Fruit fly (Drosophila melanogaster): ENCODE results near the gene CG8478.

The CG8478 gene

DNA sequence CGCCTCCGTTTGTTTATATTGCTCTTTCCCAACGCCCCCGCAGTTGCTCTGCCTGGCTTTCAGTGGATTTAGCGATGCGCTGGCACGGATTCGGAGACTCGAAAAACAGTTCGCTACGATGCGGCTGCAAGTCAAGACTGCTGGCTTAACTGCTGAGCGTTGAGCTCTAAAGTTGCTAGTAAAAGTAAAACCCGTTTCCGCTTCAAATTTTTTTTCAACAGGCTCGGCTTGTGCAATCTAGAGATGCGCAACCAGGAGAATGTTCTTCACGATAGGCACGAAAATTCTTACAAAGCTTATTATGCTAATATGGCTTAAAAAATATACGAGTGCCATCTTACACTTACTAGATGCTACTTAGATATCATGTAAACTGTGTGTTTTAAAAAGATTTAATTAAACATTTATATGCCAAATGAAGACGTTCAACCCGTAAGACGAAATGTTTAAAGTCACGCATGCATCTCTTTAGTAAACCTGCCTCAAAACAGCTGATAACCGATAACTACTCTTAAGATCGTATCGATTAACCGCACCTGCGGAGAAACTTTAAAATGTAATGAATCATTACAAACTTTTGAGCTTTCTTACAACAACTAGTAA lies 16.1 kb upstream of the CG8478 start, which contains the start of gene CG12948 (continued):
- TF ChIP-seq scrt (GFP tag; optimal IDR thresholded peaks at IDR 0.05): no peak
- TF ChIP-seq CG17612 (GFP tag; IDR thresholded peaks at IDR 0.05): no peak
- peak; percentile 11; the same call in 1 of the 3 replicates for TF ChIP-seq Dbx (GFP tag; IDR thresholded peaks at IDR 0.05)
- peak; percentile 91 for TF ChIP-seq Med (GFP tag)
- no peak for TF ChIP-seq GATAe (GFP tag; conservative IDR thresholded peaks at IDR 0.05)
- no peak for TF ChIP-seq Tbp (GFP tag; optimal IDR thresholded peaks at IDR 0.05)
- TF ChIP-seq dm (GFP tag; optimal IDR thresholded peaks at IDR 0.05): peak; percentile 22
- TF ChIP-seq CoRest (tag; optimal IDR thresholded peaks at IDR 0.05): peak; percentile 58
- TF ChIP-seq chn (GFP tag; optimal IDR thresholded peaks at IDR 0.05): peak; percentile 21
- peak; percentile 62 for TF ChIP-seq pros (GFP tag; optimal IDR thresholded peaks at IDR 0.05)
- TF ChIP-seq CG13624 (GFP tag; optimal IDR thresholded peaks at IDR 0.05): peak; percentile 66
- peak; percentile 45 for TF ChIP-seq phol (tag; optimal IDR thresholded peaks at IDR 0.05)
- TF ChIP-seq danr (GFP tag; IDR thresholded peaks at IDR 0.05): no peak
- peak; percentile 56 for TF ChIP-seq trem (tag; optimal IDR thresholded peaks at IDR 0.05)
- TF ChIP-seq CG4617 (GFP tag; optimal IDR thresholded peaks at IDR 0.05; ENCODE audit: borderline replicate concordance): no peak
- no peak for TF ChIP-seq Hand (GFP tag; optimal IDR thresholded peaks at IDR 0.05)
- no peak for TF ChIP-seq stc (GFP tag; IDR thresholded peaks at IDR 0.05)
- TF ChIP-seq sqz (GFP tag; optimal IDR thresholded peaks at IDR 0.05): peak; percentile 97
- TF ChIP-seq Sry-β (GFP tag; optimal IDR thresholded peaks at IDR 0.05): peak; percentile 90
- no peak for TF ChIP-seq Nf-YC (tag; optimal IDR thresholded peaks at IDR 0.05)
- peak; percentile 61 for TF ChIP-seq CG9727 (GFP tag; optimal IDR thresholded peaks at IDR 0.05)
- no peak for TF ChIP-seq Mes4 (GFP tag; optimal IDR thresholded peaks at IDR 0.05)
- TF ChIP-seq HmgZ (tag; optimal IDR thresholded peaks at IDR 0.05): peak; percentile 63
- no peak for TF ChIP-seq cad (GFP tag; optimal IDR thresholded peaks at IDR 0.05)
- TF ChIP-seq CG16779 (GFP tag; IDR thresholded peaks at IDR 0.05): no peak
- TF ChIP-seq pzg (GFP tag; optimal IDR thresholded peaks at IDR 0.05): peak; percentile 23
- peak; percentile 8 for TF ChIP-seq CG8290 (GFP tag; optimal IDR thresholded peaks at IDR 0.05)
- no peak for TF ChIP-seq CG8290 (tag; optimal IDR thresholded peaks at IDR 0.05)
- TF ChIP-seq E2f1 (GFP tag; IDR thresholded peaks at IDR 0.05): no peak
- no peak for TF ChIP-seq CG1233 (GFP tag; optimal IDR thresholded peaks at IDR 0.05)
- TF ChIP-seq sc (optimal IDR thresholded peaks at IDR 0.05): no peak
- no peak for TF ChIP-seq sc (GFP tag; optimal IDR thresholded peaks at IDR 0.05)
- TF ChIP-seq CG9437 (GFP tag; optimal IDR thresholded peaks at IDR 0.05): peak; percentile 30
- TF ChIP-seq zfh2 (GFP tag; optimal IDR thresholded peaks at IDR 0.05): peak; percentile 20
- 0 out of 3 replicates have a peak, but pooled peaks have one; percentile 27 for TF ChIP-seq CG11093 (GFP tag; IDR thresholded peaks at IDR 0.05)
- peak; percentile 39 for TF ChIP-seq CG17359 (tag; optimal IDR thresholded peaks at IDR 0.05)
- no peak for TF ChIP-seq Usf (GFP tag; optimal IDR thresholded peaks at IDR 0.05)
- TF ChIP-seq CG4424 (GFP tag; optimal IDR thresholded peaks at IDR 0.05): peak; percentile 54
- TF ChIP-seq ranshi (GFP tag; IDR thresholded peaks at IDR 0.05): no peak; the same call in 1 of the 2 replicates
- peak; percentile 16 for TF ChIP-seq pum (GFP tag; optimal IDR thresholded peaks at IDR 0.05)
- TF ChIP-seq CG4328 (GFP tag; optimal IDR thresholded peaks at IDR 0.05): no peak
- peak; percentile 72 for TF ChIP-seq CG6791 (GFP tag; IDR thresholded peaks at IDR 0.05; ENCODE audit: partially characterized antibody)
- no peak for TF ChIP-seq Stat92E (GFP tag; optimal IDR thresholded peaks at IDR 0.05)
- TF ChIP-seq Awh (GFP tag; IDR thresholded peaks at IDR 0.05): no peak
- TF ChIP-seq CG5180 (GFP tag; optimal IDR thresholded peaks at IDR 0.05): no peak
- peak; percentile 21 for TF ChIP-seq slp2 (GFP tag; optimal IDR thresholded peaks at IDR 0.05)
- no peak for TF ChIP-seq unpg (GFP tag; optimal IDR thresholded peaks at IDR 0.05)
- no peak for TF ChIP-seq sd (tag; optimal IDR thresholded peaks at IDR 0.05)
- TF ChIP-seq C15 (GFP tag; IDR thresholded peaks at IDR 0.05): no peak
- TF ChIP-seq CG2120 (GFP tag; optimal IDR thresholded peaks at IDR 0.05): peak; percentile 77
- TF ChIP-seq bigmax (GFP tag; optimal IDR thresholded peaks at IDR 0.05): no peak

Data from whole organism, embryonic.